Fruit fly (Drosophila melanogaster): ENCODE results near the gene Ptip.

The Ptip gene

DNA sequence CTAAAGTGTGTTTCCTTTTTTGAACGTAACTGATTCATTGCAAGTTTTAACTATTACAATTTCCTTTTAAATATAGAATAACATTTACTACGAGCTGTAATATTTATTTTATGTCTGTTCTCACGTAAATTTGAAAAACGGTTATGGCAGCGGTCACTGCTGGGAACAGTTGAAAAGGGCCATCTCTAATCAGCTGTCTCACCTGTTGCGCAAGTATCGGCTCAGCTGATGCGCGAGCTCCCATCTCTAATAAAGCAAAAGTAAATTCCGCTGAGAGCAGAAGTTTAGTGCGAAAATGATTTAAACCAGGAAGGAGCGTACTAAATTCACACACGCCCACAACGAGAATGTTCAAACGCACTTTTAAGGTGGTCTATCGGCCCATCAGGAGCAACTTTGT lies 42.7 kb upstream of the Ptip start, which contains the start of gene Pex1 (continued):
- TF ChIP-seq E2f2 (GFP tag; IDR thresholded peaks at IDR 0.05) (peak; percentile 74), CG2120 (GFP tag; optimal IDR thresholded peaks at IDR 0.05) (no peak), B-H1 (GFP tag; IDR thresholded peaks at IDR 0.05) (no peak), CG31441 (GFP tag; IDR thresholded peaks at IDR 0.05) (no peak; the same call in 1 of the 2 replicates), az2 (GFP tag; optimal IDR thresholded peaks at IDR 0.05) (no peak), CG43689 (GFP tag; IDR thresholded peaks at IDR 0.05) (no peak), CG16779 (GFP tag; IDR thresholded peaks at IDR 0.05) (no peak), oc (tag; optimal IDR thresholded peaks at IDR 0.05) (no peak), CG16813 (GFP tag; IDR thresholded peaks at IDR 0.05; ENCODE audit: partially characterized antibody) (peak; percentile 81), Mrtf (GFP tag; IDR thresholded peaks at IDR 0.05) (no peak), CG31388 (GFP tag; optimal IDR thresholded peaks at IDR 0.05) (no peak), MTF-1 (GFP tag; optimal IDR thresholded peaks at IDR 0.05; ENCODE audit: borderline replicate concordance) (no peak), danr (GFP tag; IDR thresholded peaks at IDR 0.05) (no peak), D19A (tag; optimal IDR thresholded peaks at IDR 0.05) (no peak), bigmax (GFP tag; optimal IDR thresholded peaks at IDR 0.05) (no peak), ftz-f1 (GFP tag; optimal IDR thresholded peaks at IDR 0.05) (no peak), H15 (GFP tag; IDR thresholded peaks at IDR 0.05) (no peak; the same call in 2 of the 3 replicates), pzg (GFP tag; optimal IDR thresholded peaks at IDR 0.05) (peak; percentile 69), dimm (GFP tag; IDR thresholded peaks at IDR 0.05) (no peak), CG1832 (GFP tag; optimal IDR thresholded peaks at IDR 0.05) (no peak), CG17186 (GFP tag; optimal IDR thresholded peaks at IDR 0.05) (peak; percentile 74), CG2678 (tag; optimal IDR thresholded peaks at IDR 0.05) (no peak), CG32767 (GFP tag; IDR thresholded peaks at IDR 0.05) (no peak), Taf1 (GFP tag; IDR thresholded peaks at IDR 0.05) (no peak), pan (optimal IDR thresholded peaks at IDR 0.05) (no peak), pan (GFP tag; optimal IDR thresholded peaks at IDR 0.05 in 1 of 2, IDR thresholded peaks at IDR 0.05 in 1 of 2) (peak in 1 of 2 experiments; percentile 27), CG6254 (GFP tag; optimal IDR thresholded peaks at IDR 0.05) (no peak), CG1602 (GFP tag; optimal IDR thresholded peaks at IDR 0.05) (no peak), bsh (GFP tag; optimal IDR thresholded peaks at IDR 0.05) (no peak), bcd (GFP tag; optimal IDR thresholded peaks at IDR 0.05) (no peak), Trl (optimal IDR thresholded peaks at IDR 0.05) (no peak), Trl (GFP tag; optimal IDR thresholded peaks at IDR 0.05) (peak; percentile 15), lov (optimal IDR thresholded peaks at IDR 0.05) (no peak), lov (GFP tag; IDR thresholded peaks at IDR 0.05) (no peak), CG15011 (GFP tag; optimal IDR thresholded peaks at IDR 0.05) (no peak), CG6683 (GFP tag; optimal IDR thresholded peaks at IDR 0.05) (no peak), zfh2 (GFP tag; optimal IDR thresholded peaks at IDR 0.05) (no peak), CG12155 (GFP tag; optimal IDR thresholded peaks at IDR 0.05) (no peak), Lpt (GFP tag; optimal IDR thresholded peaks at IDR 0.05) (no peak), BtbVII (GFP tag; optimal IDR thresholded peaks at IDR 0.05) (no peak), CG6791 (GFP tag; IDR thresholded peaks at IDR 0.05; ENCODE audit: partially characterized antibody) (peak; percentile 78), CG2202 (tag; optimal IDR thresholded peaks at IDR 0.05) (no peak), CG13894 (tag; optimal IDR thresholded peaks at IDR 0.05) (no peak), fu2 (GFP tag; optimal IDR thresholded peaks at IDR 0.05) (no peak), kay (GFP tag; optimal IDR thresholded peaks at IDR 0.05) (no peak), ewg (GFP tag; optimal IDR thresholded peaks at IDR 0.05) (no peak), Neu2 (GFP tag; optimal IDR thresholded peaks at IDR 0.05; ENCODE audit: borderline replicate concordance) (no peak), dmrt99B (tag; optimal IDR thresholded peaks at IDR 0.05) (no peak), Drgx (GFP tag; IDR thresholded peaks at IDR 0.05) (no peak), Vsx1 (GFP tag; optimal IDR thresholded peaks at IDR 0.05) (no peak), peb (GFP tag; IDR thresholded peaks at IDR 0.05) (no peak), CG17612 (GFP tag; IDR thresholded peaks at IDR 0.05) (no peak), lbe (GFP tag; optimal IDR thresholded peaks at IDR 0.05) (peak; percentile 15)
